Worm (Caenorhabditis elegans) whole organism, young adult: ENCODE data around the gene set-3.

Source experiments
- B0019.2 ChIP-seq: fragments of 200-800 bp; sonication (Bioruptor generic); conservative IDR thresholded peaks from 2 replicates; pipeline ENCODE4 v1.3.6; 2022; ENCODE audit warnings: missing genetic modification reagents, missing genetic modification characterization, missing compliant biosample characterization
- B0336.3 ChIP-seq: fragments of 200-800 bp; sonication (Bioruptor generic); IDR thresholded peaks from 2 replicates; pipeline ENCODE4 v1.3.6; 2022; ENCODE audit warnings: missing genetic modification characterization, missing compliant biosample characterization
- C17E4.6 ChIP-seq: fragments of 200-800 bp; sonication (Bioruptor generic); IDR thresholded peaks from 2 replicates; pipeline ENCODE4 v1.3.6; 2022; ENCODE audit warnings: missing genetic modification reagents, missing genetic modification characterization, missing compliant biosample characterization
- F22D6.2 ChIP-seq: sonication (generic microtip); optimal IDR thresholded peaks from 2 replicates; lab custom pipeline; 2016; ENCODE audit warnings: mild to moderate bottlenecking, missing genetic modification characterization, missing compliant biosample characterization
- F23B12.7 ChIP-seq: sonication (generic microtip); optimal IDR thresholded peaks from 2 replicates; lab custom pipeline; 2017; ENCODE audit warnings: missing genetic modification characterization, mild to moderate bottlenecking, missing compliant biosample characterization, antibody characterized with exemption, moderate library complexity; ENCODE audit not compliant: insufficient read depth
- F33H1.4 ChIP-seq: fragments of 200-800 bp; sonication (Bioruptor generic); IDR thresholded peaks from 2 replicates; pipeline ENCODE4 v1.3.6; 2022; ENCODE audit warnings: missing genetic modification reagents, missing genetic modification characterization, missing compliant biosample characterization
- F52B5.7 ChIP-seq: sonication (generic microtip); optimal IDR thresholded peaks from 2 replicates; lab custom pipeline; 2016; ENCODE audit warnings: mild to moderate bottlenecking, missing genetic modification characterization, missing compliant biosample characterization
- F55B11.4 ChIP-seq: sonication (generic microtip); optimal IDR thresholded peaks from 2 replicates; lab custom pipeline; 2016; ENCODE audit warnings: missing compliant biosample characterization, missing genetic modification characterization, borderline replicate concordance; ENCODE audit not compliant: insufficient read depth
- T07F8.4 ChIP-seq: sonication (generic microtip); optimal IDR thresholded peaks from 2 replicates; lab custom pipeline; 2016; ENCODE audit warnings: mild to moderate bottlenecking, missing genetic modification characterization, moderate library complexity, missing compliant biosample characterization
- Y56A3A.18 ChIP-seq: fragments of 200-800 bp; sonication (Bioruptor generic); IDR thresholded peaks from 2 replicates; pipeline ENCODE4 v1.3.6; 2022; ENCODE audit warnings: missing genetic modification reagents, missing genetic modification characterization, missing compliant biosample characterization
- ZK185.1 ChIP-seq: sonication (generic microtip); optimal IDR thresholded peaks from 2 replicates; lab custom pipeline; 2016; ENCODE audit warnings: mild to moderate bottlenecking, missing genetic modification characterization, missing compliant biosample characterization; ENCODE audit not compliant: poor library complexity, severe bottlenecking
- aptf-3 ChIP-seq: fragments of 200-800 bp; sonication (Bioruptor generic); IDR thresholded peaks from 2 replicates; pipeline ENCODE4 v1.3.6; 2022; ENCODE audit warnings: missing genetic modification characterization, missing compliant biosample characterization
- ccch-3 ChIP-seq: fragments of 200-800 bp; sonication (Bioruptor generic); optimal IDR thresholded peaks from 2 replicates; lab custom pipeline; 2018; ENCODE audit warnings: mild to moderate bottlenecking, missing genetic modification characterization, missing compliant biosample characterization
- cebp-2 ChIP-seq: fragments of 200-800 bp; sonication (Bioruptor generic); IDR thresholded peaks from 2 replicates; pipeline ENCODE4 v1.3.6; 2022; ENCODE audit warnings: missing genetic modification characterization, missing compliant biosample characterization
- ceh-27 ChIP-seq: fragments of 200-800 bp; sonication (Bioruptor generic); optimal IDR thresholded peaks from 2 replicates; lab custom pipeline; 2018; ENCODE audit warnings: mild to moderate bottlenecking, missing genetic modification characterization, moderate library complexity, missing compliant biosample characterization
- ceh-40 ChIP-seq: fragments of 200-800 bp; sonication (Bioruptor generic); IDR thresholded peaks from 2 replicates; pipeline ENCODE4 v1.3.6; 2022; ENCODE audit warnings: missing genetic modification characterization, missing compliant biosample characterization
- ceh-79 ChIP-seq: sonication (generic microtip); optimal IDR thresholded peaks from 2 replicates; lab custom pipeline; 2017; ENCODE audit warnings: mild to moderate bottlenecking, missing genetic modification characterization, missing compliant biosample characterization
- chd-7 ChIP-seq: sonication (generic microtip); optimal IDR thresholded peaks from 2 replicates; lab custom pipeline; 2016; ENCODE audit warnings: mild to moderate bottlenecking, missing genetic modification characterization, moderate library complexity, missing compliant biosample characterization
- dox-1 ChIP-seq: fragments of 200-800 bp; sonication (Bioruptor generic); IDR thresholded peaks from 2 replicates; pipeline ENCODE4 v1.3.6; 2022; ENCODE audit warnings: missing genetic modification reagents, missing genetic modification characterization, missing compliant biosample characterization
- ekl-4 ChIP-seq: fragments of 200-800 bp; sonication (Bioruptor generic); IDR thresholded peaks from 2 replicates; pipeline ENCODE4 v1.3.6; 2022; ENCODE audit warnings: missing genetic modification reagents, missing genetic modification characterization, missing compliant biosample characterization
- ets-4 ChIP-seq: fragments of 200-800 bp; sonication (Bioruptor generic); optimal IDR thresholded peaks from 2 replicates; lab custom pipeline; 2018; ENCODE audit warnings: mild to moderate bottlenecking, missing genetic modification characterization, missing compliant biosample characterization
- fkh-3 ChIP-seq: sonication (generic microtip); optimal IDR thresholded peaks from 2 replicates; lab custom pipeline; 2016; ENCODE audit warnings: mild to moderate bottlenecking, missing genetic modification characterization, missing compliant biosample characterization
- him-1 ChIP-seq: sonication (generic microtip); optimal IDR thresholded peaks from 2 replicates; lab custom pipeline; 2016; ENCODE audit warnings: missing genotype, missing genetic modification reagents, missing genetic modification characterization, missing compliant biosample characterization
- hlh-12 ChIP-seq: sonication (generic microtip); optimal IDR thresholded peaks from 2 replicates; lab custom pipeline; 2016; ENCODE audit warnings: missing genetic modification characterization, missing compliant biosample characterization
- hmg-20 ChIP-seq: fragments of 200-800 bp; sonication (Bioruptor generic); IDR thresholded peaks from 2 replicates; pipeline ENCODE4 v1.3.6; 2022; ENCODE audit warnings: missing genetic modification reagents, missing genetic modification characterization, missing compliant biosample characterization
- hrde-1 ChIP-seq: sonication (generic microtip); optimal IDR thresholded peaks from 2 replicates; lab custom pipeline; 2016; ENCODE audit warnings: missing genetic modification characterization, mild to moderate bottlenecking, missing compliant biosample characterization, moderate library complexity, missing genotype, missing genetic modification reagents, borderline replicate concordance
- let-607 ChIP-seq, 2 experiments: fragments of 200-800 bp in 1 of 2; sonication (Bioruptor generic) in 1 of 2; sonication (generic microtip) in 1 of 2; optimal IDR thresholded peaks; 2 replicates each; lab custom pipeline; 2016 to 2018; ENCODE audit warnings: mild to moderate bottlenecking in 2 of 2, missing compliant biosample characterization in 2 of 2, missing genetic modification characterization in 2 of 2, moderate library complexity in 2 of 2, missing genotype in 1 of 2
- lin-26 ChIP-seq: fragments of 200-800 bp; sonication (Bioruptor generic); IDR thresholded peaks from 2 replicates; pipeline ENCODE4 v1.3.6; 2022; ENCODE audit warnings: missing genetic modification reagents, missing genetic modification characterization, missing compliant biosample characterization
- lin-35 ChIP-seq, 3 experiments: fragments of 150-350 bp in 2 of 3; sonication (generic microtip) in 1 of 3; optimal IDR thresholded peaks; 2 replicates each; lab custom pipeline; 2014 to 2018; ENCODE audit warnings: missing biosample characterization in 3 of 3, missing genetic modification characterization in 3 of 3, missing genetic modification reagents in 3 of 3
- lin-40 ChIP-seq: sonication (generic microtip); optimal IDR thresholded peaks from 2 replicates; lab custom pipeline; 2016; ENCODE audit warnings: missing genetic modification characterization, mild to moderate bottlenecking, missing compliant biosample characterization, missing genotype, missing genetic modification reagents
- lin-54 ChIP-seq: fragments of 200-800 bp; sonication (Bioruptor generic); optimal IDR thresholded peaks from 2 replicates; lab custom pipeline; 2018; ENCODE audit warnings: mild to moderate bottlenecking, missing genetic modification characterization, missing compliant biosample characterization
- madf-3 ChIP-seq: fragments of 200-800 bp; sonication (Bioruptor generic); IDR thresholded peaks from 2 replicates; pipeline ENCODE4 v1.3.6; 2022; ENCODE audit warnings: missing genetic modification reagents, missing genetic modification characterization, missing compliant biosample characterization
- mes-4 ChIP-seq: sonication (generic microtip); optimal IDR thresholded peaks from 2 replicates; lab custom pipeline; 2016; ENCODE audit warnings: missing genotype, missing genetic modification characterization, missing compliant biosample characterization
- mxl-1 ChIP-seq: sonication (generic microtip); optimal IDR thresholded peaks from 2 replicates; lab custom pipeline; 2016; ENCODE audit warnings: missing genetic modification characterization, missing compliant biosample characterization
- nfya-1 ChIP-seq: sonication (generic microtip); optimal IDR thresholded peaks from 2 replicates; lab custom pipeline; 2017; ENCODE audit warnings: antibody characterized with exemption, missing compliant biosample characterization, missing genetic modification characterization, borderline replicate concordance; ENCODE audit not compliant: insufficient read depth
- nfyb-1 ChIP-seq: fragments of 200-800 bp; sonication (Bioruptor generic); IDR thresholded peaks from 2 replicates; pipeline ENCODE4 v1.3.6; 2022; ENCODE audit warnings: missing genetic modification reagents, missing genetic modification characterization, missing compliant biosample characterization
- pha-4 ChIP-seq: fragments of 150-350 bp; sonication (generic microtip); optimal IDR thresholded peaks from 2 replicates; lab custom pipeline; 2014; ENCODE audit warnings: missing biosample characterization, missing genetic modification reagents, missing genetic modification characterization
- rec-8 ChIP-seq, 2 experiments: sonication (generic microtip); optimal IDR thresholded peaks; 2 replicates each; lab custom pipeline; 2016; ENCODE audit warnings: mild to moderate bottlenecking in 2 of 2, missing genetic modification characterization in 2 of 2, missing genetic modification reagents in 2 of 2, missing genotype in 2 of 2, missing biosample characterization in 1 of 2, missing compliant biosample characterization in 1 of 2, moderate library complexity in 1 of 2
- rpc-1 ChIP-seq, 2 experiments: fragments of 150-350 bp in 1 of 2; sonication (generic microtip) in 1 of 2; optimal IDR thresholded peaks; 2 replicates each; lab custom pipeline; 2014 to 2018; ENCODE audit warnings: missing biosample characterization in 1 of 2, missing genetic modification characterization in 1 of 2, missing genetic modification reagents in 1 of 2, missing genotype in 1 of 2
- sdz-38 ChIP-seq: sonication (generic microtip); optimal IDR thresholded peaks from 2 replicates; lab custom pipeline; 2016; ENCODE audit warnings: missing genotype, missing genetic modification characterization, missing compliant biosample characterization
- snpc-1.1 ChIP-seq: sonication (generic microtip); optimal IDR thresholded peaks from 2 replicates; lab custom pipeline; 2017; ENCODE audit warnings: missing genetic modification characterization, mild to moderate bottlenecking, missing compliant biosample characterization, antibody characterized with exemption, moderate library complexity, missing genotype, missing genetic modification reagents; ENCODE audit not compliant: insufficient read depth
- somi-1 ChIP-seq: fragments of 200-800 bp; sonication (Bioruptor generic); optimal IDR thresholded peaks from 2 replicates; lab custom pipeline; 2018; ENCODE audit warnings: mild to moderate bottlenecking, missing genetic modification characterization, missing compliant biosample characterization
- tbp1 ChIP-seq: fragments of 200-800 bp; sonication (Bioruptor generic); optimal IDR thresholded peaks from 2 replicates; lab custom pipeline; 2018; ENCODE audit warnings: mild to moderate bottlenecking, missing genetic modification characterization, missing compliant biosample characterization
- unc-62 ChIP-seq: fragments of 150-350 bp; optimal IDR thresholded peaks from 2 replicates; lab custom pipeline; 2014; ENCODE audit warnings: missing biosample characterization, missing genetic modification reagents, missing genetic modification characterization
- zfh-2 ChIP-seq: fragments of 200-800 bp; sonication (Bioruptor generic); conservative IDR thresholded peaks from 2 replicates; pipeline ENCODE4 v1.3.6; 2022; ENCODE audit warnings: missing genetic modification reagents, missing genetic modification characterization, missing compliant biosample characterization
- ztf-18 ChIP-seq: sonication (generic microtip); optimal IDR thresholded peaks from 2 replicates; lab custom pipeline; 2016; ENCODE audit warnings: missing genotype, mild to moderate bottlenecking, missing genetic modification characterization, missing compliant biosample characterization
- ztf-22 ChIP-seq: fragments of 200-800 bp; sonication (Bioruptor generic); optimal IDR thresholded peaks from 2 replicates; lab custom pipeline; 2018; ENCODE audit warnings: mild to moderate bottlenecking, missing genetic modification characterization, moderate library complexity, missing compliant biosample characterization
- ztf-28 ChIP-seq: fragments of 200-800 bp; sonication (Bioruptor generic); IDR thresholded peaks from 2 replicates; pipeline ENCODE4 v1.3.6; 2022; ENCODE audit warnings: missing genetic modification reagents, missing genetic modification characterization, missing compliant biosample characterization

The set-3 gene

DNA sequence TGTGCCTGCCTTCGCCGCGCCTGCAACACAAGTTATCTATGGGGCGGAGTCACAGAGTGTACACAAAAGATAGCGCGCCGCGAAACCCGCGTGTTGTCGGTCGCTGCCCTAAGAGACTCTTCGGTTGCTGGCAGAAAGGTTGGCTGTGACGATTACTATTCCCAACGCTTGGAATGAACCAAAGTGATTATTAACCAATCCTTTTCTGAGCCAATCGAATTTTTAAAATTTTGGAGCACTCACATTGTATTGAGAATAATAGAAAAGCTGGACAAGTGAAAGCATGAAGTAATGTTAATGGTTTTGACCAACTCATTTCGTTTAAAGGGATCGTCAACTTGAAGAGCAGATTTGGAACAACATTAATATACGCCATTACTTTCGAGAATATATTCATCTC is 22.9 kb upstream of the set-3 start (continued):
- no peak for TF ChIP-seq ets-4 (GFP tag; lab: Kevin White, UChicago)
- TF ChIP-seq dox-1 (GFP tag; lab: Robert Waterston, UW), result no peak; the same call in 1 of the 2 replicates
- TF ChIP-seq ceh-27 (GFP tag; lab: Kevin White, UChicago), result no peak
- TF ChIP-seq F55B11.4, result no peak
- TF ChIP-seq ztf-28, result no peak
- no peak for TF ChIP-seq rpc-1 (optimal IDR thresholded peaks at IDR 0.05; lab: Kevin White, UChicago)
- peak; percentile 7 for TF ChIP-seq rpc-1 (tag; optimal IDR thresholded peaks at IDR 0.05; lab: Kevin White, UChicago)
- peak; percentile 66 for TF ChIP-seq lin-40 (tag; lab: Kevin White, UChicago)
- no peak for TF ChIP-seq aptf-3 (GFP tag; lab: Robert Waterston, UW)
- TF ChIP-seq ccch-3 (GFP tag; lab: Kevin White, UChicago), result no peak
- TF ChIP-seq him-1 (tag; lab: Kevin White, UChicago), result peak; percentile 97
- no peak for TF ChIP-seq hlh-12 (tag; lab: Kevin White, UChicago)
- peak; percentile 84 for TF ChIP-seq F23B12.7 (tag; lab: Kevin White, UChicago)
- no peak for TF ChIP-seq F22D6.2 (tag; lab: Kevin White, UChicago)
- TF ChIP-seq fkh-3 (tag; lab: Kevin White, UChicago), result no peak
- TF ChIP-seq T07F8.4 (tag; lab: Kevin White, UChicago), result no peak
- TF ChIP-seq lin-35 (GFP tag; optimal IDR thresholded peaks at IDR 0.05; lab: Kevin White, UChicago), result no peak
- TF ChIP-seq unc-62 (GFP tag; lab: Kevin White, UChicago), result no peak
- no peak for TF ChIP-seq let-607 (tag; optimal IDR thresholded peaks at IDR 0.05; lab: Kevin White, UChicago)
- TF ChIP-seq lin-54 (GFP tag; lab: Kevin White, UChicago), result peak; percentile 65
- TF ChIP-seq C17E4.6 (GFP tag; lab: Robert Waterston, UW), result peak; percentile 55; the same call in 1 of the 2 replicates
- no peak for TF ChIP-seq hmg-20
- TF ChIP-seq nfyb-1 (GFP tag; lab: Robert Waterston, UW), result no peak; the same call in 1 of the 2 replicates
- TF ChIP-seq zfh-2 (GFP tag; lab: Robert Waterston, UW), result no peak
- no peak for TF ChIP-seq ztf-22 (GFP tag; lab: Kevin White, UChicago)
- TF ChIP-seq F52B5.7 (tag; lab: Kevin White, UChicago), result no peak
- no peak for TF ChIP-seq ceh-40 (GFP tag; lab: Robert Waterston, UW)
- peak; percentile 78; the same call in 1 of the 2 replicates for TF ChIP-seq Y56A3A.18 (GFP tag; lab: Robert Waterston, UW)
- TF ChIP-seq chd-7 (tag; lab: Kevin White, UChicago), result no peak
- peak; percentile 81 for TF ChIP-seq tbp1 (GFP tag; lab: Kevin White, UChicago)
- no peak for TF ChIP-seq B0019.2 (GFP tag; lab: Robert Waterston, UW)
- TF ChIP-seq somi-1 (GFP tag; lab: Kevin White, UChicago), result no peak
- no peak for TF ChIP-seq mxl-1 (tag; lab: Kevin White, UChicago)
- peak; percentile 99 for TF ChIP-seq snpc-1.1
- no peak for TF ChIP-seq sdz-38
- TF ChIP-seq cebp-2 (GFP tag; lab: Robert Waterston, UW), result no peak
- TF ChIP-seq hrde-1 (tag; lab: Kevin White, UChicago), result peak; percentile 23
- no peak for TF ChIP-seq madf-3 (GFP tag; lab: Robert Waterston, UW)
- TF ChIP-seq ZK185.1 (tag; lab: Kevin White, UChicago), result peak; percentile 72
- no peak for TF ChIP-seq pha-4
- TF ChIP-seq ztf-18, result peak; percentile 14
- no peak for TF ChIP-seq mes-4 (tag; lab: Kevin White, UChicago)
- no peak for TF ChIP-seq lin-26
- TF ChIP-seq B0336.3, result peak; percentile 87
- TF ChIP-seq F33H1.4 (GFP tag; lab: Robert Waterston, UW), result peak; percentile 64
- TF ChIP-seq rec-8 (tag; optimal IDR thresholded peaks at IDR 0.05; lab: Kevin White, UChicago), result peak in 1 of 2 experiments; percentile 41
- TF ChIP-seq nfya-1 (tag; lab: Kevin White, UChicago), result no peak
- TF ChIP-seq ceh-79 (tag; lab: Kevin White, UChicago), result peak; percentile 27
- no peak; the same call in none of the 2 replicates for TF ChIP-seq ekl-4 (GFP tag; lab: Robert Waterston, UW)
